Worm (Caenorhabditis elegans) whole organism, L1 larva: ENCODE results near the gene R04F11.2.

Experiments
- aha-1 ChIP-seq: fragments of 150-350 bp; optimal IDR thresholded peaks from 2 replicates; lab custom pipeline; 2014; ENCODE audit warnings: missing biosample characterization, missing genetic modification characterization
- alr-1 ChIP-seq: fragments of 200-800 bp; sonication (Bioruptor generic); optimal IDR thresholded peaks from 2 replicates; lab custom pipeline; 2018; ENCODE audit warnings: borderline replicate concordance, mild to moderate bottlenecking, missing genetic modification characterization, missing compliant biosample characterization
- blmp-1 ChIP-seq: fragments of 150-350 bp; optimal IDR thresholded peaks from 2 replicates; lab custom pipeline; 2014; ENCODE audit warnings: missing biosample characterization, missing genetic modification characterization
- ceh-82 ChIP-seq, 3 experiments: fragments of 150-350 bp in 1 of 3; sonication (generic microtip) in 2 of 3; optimal IDR thresholded peaks; 2 replicates each; lab custom pipeline; 2014 to 2017; ENCODE audit warnings: missing biosample characterization in 3 of 3, missing genetic modification characterization in 3 of 3
- dpl-1 ChIP-seq, 3 experiments: fragments of 150-350 bp in 2 of 3; sonication (generic microtip) in 1 of 3; optimal IDR thresholded peaks; 2 replicates each; lab custom pipeline; 2014 to 2017; ENCODE audit warnings: missing biosample characterization in 3 of 3, missing genetic modification characterization in 3 of 3, missing genetic modification reagents in 3 of 3
- dsc-1 ChIP-seq: sonication (generic microtip); optimal IDR thresholded peaks from 2 replicates; lab custom pipeline; 2016; ENCODE audit warnings: mild to moderate bottlenecking, missing genetic modification characterization, missing compliant biosample characterization
- efl-1 ChIP-seq, 4 experiments: fragments of 150-350 bp; optimal IDR thresholded peaks in 3 of 4; peaks in 1 of 4; 1 replicate in 1 of 4; 2 replicates in 3 of 4; lab custom pipeline; 2014; ENCODE audit warnings: missing biosample characterization in 2 of 4, missing genetic modification characterization in 2 of 4, missing genetic modification reagents in 2 of 4
- elt-2 ChIP-seq: sonication (generic microtip); optimal IDR thresholded peaks from 2 replicates; lab custom pipeline; 2016; ENCODE audit warnings: missing genetic modification characterization, mild to moderate bottlenecking, inconsistent platforms, missing compliant biosample characterization, missing genetic modification reagents
- elt-3 ChIP-seq, 6 experiments: fragments of 150-350 bp in 1 of 6; sonication (generic microtip); optimal IDR thresholded peaks; 2 replicates each; lab custom pipeline; 2017 to 2018; ENCODE audit warnings: missing biosample characterization in 6 of 6, missing genetic modification characterization in 6 of 6, inconsistent platforms in 1 of 6
- ets-5 ChIP-seq: fragments of 200-800 bp; sonication (Bioruptor generic); IDR thresholded peaks from 2 replicates; pipeline ENCODE4 v1.3.6; 2022; ENCODE audit warnings: missing genetic modification characterization, missing compliant biosample characterization
- grh-1 ChIP-seq: fragments of 200-800 bp; sonication (Bioruptor generic); IDR thresholded peaks from 2 replicates; pipeline ENCODE4 v1.3.6; 2022; ENCODE audit warnings: missing genetic modification reagents, missing genetic modification characterization, missing compliant biosample characterization
- isw-1 ChIP-seq: fragments of 200-800 bp; sonication (Bioruptor generic); IDR thresholded peaks from 2 replicates; pipeline ENCODE4 v1.3.6; 2022; ENCODE audit warnings: missing genetic modification characterization, missing compliant biosample characterization
- jun-1 ChIP-seq: fragments of 150-350 bp; optimal IDR thresholded peaks from 2 replicates; lab custom pipeline; 2014; ENCODE audit warnings: missing biosample characterization, missing genetic modification reagents, missing genetic modification characterization
- lin-13 ChIP-seq: fragments of 150-350 bp; optimal IDR thresholded peaks from 2 replicates; lab custom pipeline; 2014; ENCODE audit warnings: missing biosample characterization, missing genetic modification reagents, missing genetic modification characterization
- lin-14 ChIP-seq: fragments of 200-800 bp; sonication (Bioruptor generic); optimal IDR thresholded peaks from 2 replicates; lab custom pipeline; 2018; ENCODE audit warnings: mild to moderate bottlenecking, missing genetic modification characterization, moderate library complexity, missing compliant biosample characterization
- lin-15B ChIP-seq: fragments of 150-350 bp; sonication (generic microtip); optimal IDR thresholded peaks from 3 replicates; lab custom pipeline; 2014; ENCODE audit warnings: missing biosample characterization, missing genetic modification characterization
- lin-35 ChIP-seq, 2 experiments: fragments of 150-350 bp; optimal IDR thresholded peaks; 2 replicates each; lab custom pipeline; 2014; ENCODE audit warnings: missing biosample characterization in 2 of 2, missing genetic modification characterization in 2 of 2, missing genetic modification reagents in 2 of 2
- lir-3 ChIP-seq: sonication (generic microtip); optimal IDR thresholded peaks from 2 replicates; lab custom pipeline; 2016; ENCODE audit warnings: mild to moderate bottlenecking, missing genetic modification characterization, moderate library complexity, missing compliant biosample characterization; ENCODE audit not compliant: poor library complexity
- lsy-2 ChIP-seq, 2 experiments: fragments of 150-350 bp; optimal IDR thresholded peaks; 2 replicates each; lab custom pipeline; 2014; ENCODE audit warnings: missing biosample characterization in 2 of 2, missing genetic modification characterization in 2 of 2
- mab-9 ChIP-seq: fragments of 200-800 bp; sonication (Bioruptor generic); IDR thresholded peaks from 2 replicates; pipeline ENCODE4 v1.3.6; 2022; ENCODE audit warnings: missing genetic modification reagents, missing genetic modification characterization, missing compliant biosample characterization
- nhr-20 ChIP-seq: sonication (generic microtip); optimal IDR thresholded peaks from 2 replicates; lab custom pipeline; 2016; ENCODE audit warnings: mild to moderate bottlenecking, missing genetic modification characterization, missing compliant biosample characterization
- nhr-28 ChIP-seq: fragments of 150-350 bp; optimal IDR thresholded peaks from 2 replicates; lab custom pipeline; 2014; ENCODE audit warnings: missing biosample characterization, missing genetic modification characterization
- nhr-47 ChIP-seq: sonication (generic microtip); optimal IDR thresholded peaks from 2 replicates; lab custom pipeline; 2016; ENCODE audit warnings: mild to moderate bottlenecking, missing genetic modification characterization, moderate library complexity, missing compliant biosample characterization
- nhr-71 ChIP-seq: sonication (generic microtip); optimal IDR thresholded peaks from 2 replicates; lab custom pipeline; 2016; ENCODE audit warnings: mild to moderate bottlenecking, missing genetic modification characterization, moderate library complexity, missing compliant biosample characterization
- nhr-85 ChIP-seq: sonication (generic microtip); peaks from one replicate; lab custom pipeline; 2016; ENCODE audit warnings: missing genetic modification characterization, inconsistent platforms, missing compliant biosample characterization
- pag-3 ChIP-seq: sonication (generic microtip); optimal IDR thresholded peaks from 2 replicates; lab custom pipeline; 2017; ENCODE audit warnings: missing genetic modification characterization, mild to moderate bottlenecking, missing compliant biosample characterization, antibody characterized with exemption, borderline replicate concordance; ENCODE audit not compliant: insufficient read depth
- pax-3 ChIP-seq: fragments of 200-800 bp; sonication (Bioruptor generic); optimal IDR thresholded peaks from 2 replicates; lab custom pipeline; 2018; ENCODE audit warnings: mild to moderate bottlenecking, missing genetic modification characterization, moderate library complexity, missing compliant biosample characterization
- snu-23 ChIP-seq: sonication (generic microtip); optimal IDR thresholded peaks from 2 replicates; lab custom pipeline; 2016; ENCODE audit warnings: missing genetic modification characterization, missing compliant biosample characterization
- swsn-7 ChIP-seq: sonication (generic microtip); optimal IDR thresholded peaks from 2 replicates; lab custom pipeline; 2016; ENCODE audit warnings: missing genetic modification characterization, missing compliant biosample characterization
- tlp-1 ChIP-seq: fragments of 150-350 bp; optimal IDR thresholded peaks from 2 replicates; lab custom pipeline; 2014; ENCODE audit warnings: missing biosample characterization, missing genetic modification characterization
- vab-15 ChIP-seq: sonication (generic microtip); optimal IDR thresholded peaks from 2 replicates; lab custom pipeline; 2017; ENCODE audit warnings: missing genotype, mild to moderate bottlenecking, missing genetic modification characterization, missing compliant biosample characterization

The R04F11.2 gene

ce11 chrV:12343419-12343969 is 25.3 kb downstream of the R04F11.2 start, which contains the start of gene tomm-20 (continued):
- peak; percentile 95 for TF ChIP-seq nhr-20
- peak; percentile 69 for TF ChIP-seq aha-1 (tag; lab: Kevin White, UChicago)
- TF ChIP-seq nhr-28 (tag; lab: Kevin White, UChicago): no peak
- peak; percentile 89 for TF ChIP-seq mab-9
- TF ChIP-seq isw-1 (GFP tag; lab: Robert Waterston, UW): peak; percentile 90
- peak; percentile 97 for TF ChIP-seq nhr-47 (tag; lab: Kevin White, UChicago)
- TF ChIP-seq ets-5: no peak
- peak; percentile 72 for TF ChIP-seq elt-2 (tag; lab: Kevin White, UChicago)
- TF ChIP-seq jun-1: peak; percentile 85
- peak; percentile 87 for TF ChIP-seq blmp-1 (tag; lab: Kevin White, UChicago)
- peak; percentile 95 for TF ChIP-seq pax-3
- peak; percentile 97 for TF ChIP-seq nhr-71 (tag; lab: Kevin White, UChicago)
- TF ChIP-seq alr-1 (tag; lab: Kevin White, UChicago): no peak

- TF ChIP-seq lir-3 (tag; lab: Kevin White, UChicago): no peak
- TF ChIP-seq pag-3 (tag; lab: Kevin White, UChicago): no peak
Observed at ce11 chrV:12344845-12345244, 26.7 kb downstream of the R04F11.2 start, which contains the start of gene F23H12.3. Gene F23H12.3 (plus strand): TSS chrV:12345145.

- no peak for TF ChIP-seq snu-23 (GFP tag; lab: Kevin White, UChicago)
Observed at ce11 chrV:12345808-12346207, 27.6 kb downstream of the R04F11.2 start, which contains the start of gene snb-2. Gene snb-2 (minus strand): TSS chrV:12345908.

DNA sequence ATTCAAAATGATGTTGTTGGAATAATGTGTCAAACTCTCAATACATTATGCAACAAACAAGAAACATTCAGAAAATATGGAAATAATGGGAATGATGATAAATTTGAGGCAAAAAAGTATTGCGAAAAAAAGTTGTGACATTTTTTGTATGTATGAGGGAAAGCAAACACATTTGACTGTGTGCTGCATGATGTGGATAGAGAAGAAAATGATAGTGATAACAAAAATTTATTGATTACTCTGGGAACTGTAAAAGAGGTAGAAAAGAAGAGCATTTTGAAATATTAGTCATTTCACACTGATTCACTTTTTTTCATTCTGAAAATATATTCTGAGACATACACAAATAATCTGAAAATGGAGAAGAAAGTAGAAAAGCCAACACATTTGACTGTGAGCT is 29.7 kb downstream of the R04F11.2 start:
- no peak for TF ChIP-seq lsy-2 (tag; optimal IDR thresholded peaks at IDR 0.05; lab: Kevin White, UChicago)
- TF ChIP-seq elt-2 (tag; lab: Kevin White, UChicago): peak; percentile 26
- TF ChIP-seq lin-35 (GFP tag; optimal IDR thresholded peaks at IDR 0.05; lab: Kevin White, UChicago): peak in 1 of 2 experiments; percentile 6

DNA sequence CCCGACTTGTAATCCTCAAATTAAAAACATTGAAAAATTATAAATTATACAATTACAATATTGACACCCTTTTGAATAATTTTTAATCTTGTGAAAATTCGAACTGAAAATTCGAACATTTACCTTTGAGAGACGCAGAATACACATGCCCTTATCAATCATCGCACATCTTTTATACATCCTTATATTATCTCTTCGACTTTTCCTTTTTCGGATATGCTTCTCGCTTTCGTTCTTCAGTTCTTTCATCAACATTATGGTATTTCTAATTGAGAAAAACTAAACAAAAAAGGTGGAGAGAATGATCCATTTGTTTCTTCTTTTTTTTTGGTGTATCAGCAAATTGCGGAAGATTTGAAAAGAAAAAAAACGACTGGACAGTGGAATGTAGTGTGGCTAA is 31.2 kb downstream of the R04F11.2 start:
- TF ChIP-seq elt-3 (tag; optimal IDR thresholded peaks at IDR 0.05; lab: Kevin White, UChicago) (no peak), blmp-1 (tag; lab: Kevin White, UChicago) (peak; percentile 96)
- TF ChIP-seq, all 84 proteins: peak for 1

- TF ChIP-seq blmp-1 (tag; lab: Kevin White, UChicago) (peak; percentile 29), efl-1 (optimal IDR thresholded peaks at IDR 0.05; lab: Kevin White, UChicago) (no peak), efl-1 (GFP tag; optimal IDR thresholded peaks at IDR 0.05 in 1 of 2; lab: Kevin White, UChicago) (peak in 1 of 2 experiments; percentile 78), elt-3 (tag; optimal IDR thresholded peaks at IDR 0.05; lab: Kevin White, UChicago) (peak in 1 of 6 experiments; percentile 7), swsn-7 (tag; lab: Kevin White, UChicago) (no peak), nhr-20 (peak; percentile 3)
Observed at ce11 chrV:12351842-12352241, 33.7 kb downstream of the R04F11.2 start.

DNA sequence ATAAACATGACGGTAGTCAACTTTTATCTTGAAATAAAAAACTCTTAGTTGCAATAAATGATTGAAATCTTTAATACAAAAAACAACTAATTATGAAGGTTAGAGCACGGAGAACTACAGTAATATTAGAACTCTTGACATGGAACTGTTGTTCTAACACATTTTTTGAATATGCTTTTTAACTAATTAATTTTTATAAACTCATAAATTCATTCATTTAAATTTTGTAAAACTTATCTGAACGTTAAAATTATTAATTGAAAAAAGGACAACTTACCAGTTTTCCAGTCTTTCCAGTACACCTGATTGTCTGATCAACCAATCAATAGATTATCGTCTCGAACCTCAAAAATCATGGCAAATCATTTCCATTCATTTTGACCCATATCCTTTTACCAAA is 34.3 kb downstream of the R04F11.2 start, which contains the start of gene sqt-3:
sqt-3 (plus strand) TSS at position 301 of the 400 bp plus-strand sequence.
- TF ChIP-seq lin-13 (no peak), ceh-82 (tag; optimal IDR thresholded peaks at IDR 0.05; lab: Kevin White, UChicago) (no peak), nhr-85 (no peak), dpl-1 (GFP tag; optimal IDR thresholded peaks at IDR 0.05; lab: Kevin White, UChicago) (no peak), grh-1 (GFP tag; lab: Robert Waterston, UW) (no peak), dsc-1 (no peak), lin-15B (no peak), tlp-1 (no peak), vab-15 (tag; lab: Kevin White, UChicago) (no peak), lin-14 (GFP tag; lab: Kevin White, UChicago) (no peak)
